Worm (Caenorhabditis elegans) whole organism, L1 larva: ENCODE data around the gene irk-1.

Experiments
- C34B4.2 ChIP-seq: sonication (generic microtip); optimal IDR thresholded peaks from 2 replicates; lab custom pipeline; 2017; ENCODE audit warnings: mild to moderate bottlenecking, missing genetic modification characterization, missing compliant biosample characterization
- alr-1 ChIP-seq: fragments of 200-800 bp; sonication (Bioruptor generic); optimal IDR thresholded peaks from 2 replicates; lab custom pipeline; 2018; ENCODE audit warnings: borderline replicate concordance, mild to moderate bottlenecking, missing genetic modification characterization, missing compliant biosample characterization
- aly-2 ChIP-seq: fragments of 150-350 bp; optimal IDR thresholded peaks from 2 replicates; lab custom pipeline; 2014; ENCODE audit warnings: missing biosample characterization, missing genetic modification characterization
- blmp-1 ChIP-seq: fragments of 150-350 bp; optimal IDR thresholded peaks from 2 replicates; lab custom pipeline; 2014; ENCODE audit warnings: missing biosample characterization, missing genetic modification characterization
- ceh-88 ChIP-seq: fragments of 200-800 bp; sonication (Bioruptor generic); IDR thresholded peaks from 2 replicates; pipeline ENCODE4 v1.3.6; 2022; ENCODE audit warnings: missing genetic modification characterization, missing compliant biosample characterization
- dsc-1 ChIP-seq: sonication (generic microtip); optimal IDR thresholded peaks from 2 replicates; lab custom pipeline; 2016; ENCODE audit warnings: mild to moderate bottlenecking, missing genetic modification characterization, missing compliant biosample characterization
- efl-1 ChIP-seq, 4 experiments: fragments of 150-350 bp; optimal IDR thresholded peaks in 3 of 4; peaks in 1 of 4; 1 replicate in 1 of 4; 2 replicates in 3 of 4; lab custom pipeline; 2014; ENCODE audit warnings: missing biosample characterization in 2 of 4, missing genetic modification characterization in 2 of 4, missing genetic modification reagents in 2 of 4
- egl-13 ChIP-seq: sonication (generic microtip); optimal IDR thresholded peaks from 2 replicates; lab custom pipeline; 2016; ENCODE audit warnings: missing genotype, missing genetic modification reagents, missing genetic modification characterization, missing compliant biosample characterization
- elt-2 ChIP-seq: sonication (generic microtip); optimal IDR thresholded peaks from 2 replicates; lab custom pipeline; 2016; ENCODE audit warnings: missing genetic modification characterization, mild to moderate bottlenecking, inconsistent platforms, missing compliant biosample characterization, missing genetic modification reagents
- elt-3 ChIP-seq, 6 experiments: fragments of 150-350 bp in 1 of 6; sonication (generic microtip); optimal IDR thresholded peaks; 2 replicates each; lab custom pipeline; 2017 to 2018; ENCODE audit warnings: missing biosample characterization in 6 of 6, missing genetic modification characterization in 6 of 6, inconsistent platforms in 1 of 6
- fkh-4 ChIP-seq: sonication (generic microtip); optimal IDR thresholded peaks from 2 replicates; lab custom pipeline; 2016; ENCODE audit warnings: missing compliant biosample characterization, missing genetic modification characterization, borderline replicate concordance
- fos-1 ChIP-seq: fragments of 150-350 bp; optimal IDR thresholded peaks from 2 replicates; lab custom pipeline; 2014; ENCODE audit warnings: missing biosample characterization, missing genetic modification characterization
- grh-1 ChIP-seq: fragments of 200-800 bp; sonication (Bioruptor generic); IDR thresholded peaks from 2 replicates; pipeline ENCODE4 v1.3.6; 2022; ENCODE audit warnings: missing genetic modification reagents, missing genetic modification characterization, missing compliant biosample characterization
- lin-14 ChIP-seq: fragments of 200-800 bp; sonication (Bioruptor generic); optimal IDR thresholded peaks from 2 replicates; lab custom pipeline; 2018; ENCODE audit warnings: mild to moderate bottlenecking, missing genetic modification characterization, moderate library complexity, missing compliant biosample characterization
- lin-15B ChIP-seq: fragments of 150-350 bp; sonication (generic microtip); optimal IDR thresholded peaks from 3 replicates; lab custom pipeline; 2014; ENCODE audit warnings: missing biosample characterization, missing genetic modification characterization
- lin-35 ChIP-seq, 2 experiments: fragments of 150-350 bp; optimal IDR thresholded peaks; 2 replicates each; lab custom pipeline; 2014; ENCODE audit warnings: missing biosample characterization in 2 of 2, missing genetic modification characterization in 2 of 2, missing genetic modification reagents in 2 of 2
- lsy-2 ChIP-seq, 2 experiments: fragments of 150-350 bp; optimal IDR thresholded peaks; 2 replicates each; lab custom pipeline; 2014; ENCODE audit warnings: missing biosample characterization in 2 of 2, missing genetic modification characterization in 2 of 2
- mep-1 ChIP-seq: fragments of 150-350 bp; optimal IDR thresholded peaks from 2 replicates; lab custom pipeline; 2014; ENCODE audit warnings: missing biosample characterization, missing genetic modification characterization
- nhr-19 ChIP-seq: fragments of 200-800 bp; sonication (Bioruptor generic); conservative IDR thresholded peaks from 2 replicates; pipeline ENCODE4 v1.3.6; 2022; ENCODE audit warnings: missing genetic modification characterization, missing compliant biosample characterization
- nhr-20 ChIP-seq: sonication (generic microtip); optimal IDR thresholded peaks from 2 replicates; lab custom pipeline; 2016; ENCODE audit warnings: mild to moderate bottlenecking, missing genetic modification characterization, missing compliant biosample characterization
- nhr-237 ChIP-seq: fragments of 150-350 bp; optimal IDR thresholded peaks from 2 replicates; lab custom pipeline; 2014; ENCODE audit warnings: missing biosample characterization, missing genetic modification characterization
- nhr-71 ChIP-seq: sonication (generic microtip); optimal IDR thresholded peaks from 2 replicates; lab custom pipeline; 2016; ENCODE audit warnings: mild to moderate bottlenecking, missing genetic modification characterization, moderate library complexity, missing compliant biosample characterization
- nhr-85 ChIP-seq: sonication (generic microtip); peaks from one replicate; lab custom pipeline; 2016; ENCODE audit warnings: missing genetic modification characterization, inconsistent platforms, missing compliant biosample characterization
- nhr-90 ChIP-seq: sonication (generic microtip); optimal IDR thresholded peaks from 2 replicates; lab custom pipeline; 2016; ENCODE audit warnings: mild to moderate bottlenecking, missing genetic modification characterization, missing compliant biosample characterization; ENCODE audit not compliant: poor library complexity
- pax-3 ChIP-seq: fragments of 200-800 bp; sonication (Bioruptor generic); optimal IDR thresholded peaks from 2 replicates; lab custom pipeline; 2018; ENCODE audit warnings: mild to moderate bottlenecking, missing genetic modification characterization, moderate library complexity, missing compliant biosample characterization
- snu-23 ChIP-seq: sonication (generic microtip); optimal IDR thresholded peaks from 2 replicates; lab custom pipeline; 2016; ENCODE audit warnings: missing genetic modification characterization, missing compliant biosample characterization
- tbx-2 ChIP-seq: sonication (generic microtip); optimal IDR thresholded peaks from 2 replicates; lab custom pipeline; 2016; ENCODE audit warnings: missing genetic modification characterization, missing compliant biosample characterization
- vab-15 ChIP-seq: sonication (generic microtip); optimal IDR thresholded peaks from 2 replicates; lab custom pipeline; 2017; ENCODE audit warnings: missing genotype, mild to moderate bottlenecking, missing genetic modification characterization, missing compliant biosample characterization
- xbp-1 ChIP-seq: sonication (generic microtip); optimal IDR thresholded peaks from 2 replicates; lab custom pipeline; 2016; ENCODE audit warnings: missing genetic modification characterization, missing compliant biosample characterization
- ztf-4 ChIP-seq: fragments of 150-350 bp; optimal IDR thresholded peaks from 2 replicates; lab custom pipeline; 2014; ENCODE audit warnings: missing biosample characterization, missing genetic modification characterization

The irk-1 gene

DNA sequence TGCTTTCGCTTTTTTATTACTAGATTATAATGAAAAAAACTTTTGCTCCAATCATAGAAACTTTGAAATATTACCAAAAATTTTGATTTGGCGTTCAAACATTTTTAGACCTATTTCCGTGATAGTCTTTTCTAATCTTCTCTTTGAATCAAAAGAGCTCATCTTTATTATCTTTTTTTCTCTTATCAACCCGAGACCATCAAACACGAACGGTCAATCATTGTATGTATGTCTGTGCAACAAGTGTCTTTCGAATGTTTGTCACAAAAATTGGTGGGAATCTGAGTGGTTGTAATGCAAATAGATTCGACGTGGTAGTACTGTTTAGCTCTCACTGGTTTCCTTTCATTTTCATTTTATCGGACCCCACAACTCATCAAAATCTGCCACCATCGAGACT, 21.9 kb upstream of the irk-1 start, which contains the start of gene M03A8.3:
TSS of gene M03A8.3 (plus strand) at position 278 of the 400 bp plus-strand sequence.
- no peak for TF ChIP-seq efl-1 (optimal IDR thresholded peaks at IDR 0.05; lab: Kevin White, UChicago)
- TF ChIP-seq efl-1 (GFP tag; optimal IDR thresholded peaks at IDR 0.05 in 1 of 2; lab: Kevin White, UChicago) = peak in 1 of 2 experiments; percentile 74
- no peak for TF ChIP-seq lin-15B (tag; lab: Kevin White, UChicago)
- TF ChIP-seq, all 84 proteins: peak for 1

DNA sequence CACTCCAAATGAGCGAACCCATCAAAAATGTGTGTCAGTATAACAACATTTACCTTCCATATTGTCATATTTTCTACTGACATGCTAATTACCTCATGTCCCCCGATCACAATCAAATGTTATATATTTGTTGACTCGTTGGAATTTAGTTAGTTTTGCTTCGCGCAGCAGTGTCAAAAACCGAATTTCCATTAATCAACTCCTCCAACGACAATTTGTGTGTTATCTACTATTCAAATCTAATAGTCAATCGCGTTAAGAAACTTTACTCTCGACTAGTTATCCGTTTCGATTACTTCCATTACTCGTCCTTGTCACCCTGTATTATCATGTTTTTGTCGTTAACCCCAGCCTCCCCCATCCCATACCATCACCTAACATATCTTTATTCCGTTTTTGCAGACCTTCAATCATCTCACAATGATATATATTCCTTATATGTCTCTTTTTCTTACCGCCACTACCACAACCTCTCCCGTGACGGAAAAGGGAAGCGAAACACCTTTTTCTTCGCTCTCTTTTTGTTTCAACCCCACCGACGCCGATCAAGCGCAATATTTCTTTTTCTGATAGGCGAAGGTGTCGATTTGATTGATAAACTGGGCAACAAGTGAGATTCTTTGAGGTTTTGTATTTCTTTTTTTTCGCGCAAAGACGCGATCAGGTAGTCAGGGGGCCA, 18.1 kb upstream of the irk-1 start:
- TF ChIP-seq nhr-90 (tag; lab: Kevin White, UChicago) (peak; percentile 21), blmp-1 (tag; lab: Kevin White, UChicago) (peak; percentile 81), grh-1 (GFP tag; lab: Robert Waterston, UW) (no peak), C34B4.2 (tag; lab: Kevin White, UChicago) (no peak), lin-14 (peak; percentile 52), nhr-85 (tag; lab: Kevin White, UChicago) (peak; percentile 88), nhr-20 (tag; lab: Kevin White, UChicago) (peak; percentile 35), xbp-1 (tag; lab: Kevin White, UChicago) (no peak), nhr-71 (tag; lab: Kevin White, UChicago) (peak; percentile 13), tbx-2 (tag; lab: Kevin White, UChicago) (peak; percentile 57), mep-1 (tag; lab: Kevin White, UChicago) (peak; percentile 15), pax-3 (no peak), ztf-4 (no peak), elt-3 (tag; optimal IDR thresholded peaks at IDR 0.05; lab: Kevin White, UChicago) (peak in 1 of 6 experiments; percentile 50), snu-23 (GFP tag; lab: Kevin White, UChicago) (peak; percentile 7)

DNA sequence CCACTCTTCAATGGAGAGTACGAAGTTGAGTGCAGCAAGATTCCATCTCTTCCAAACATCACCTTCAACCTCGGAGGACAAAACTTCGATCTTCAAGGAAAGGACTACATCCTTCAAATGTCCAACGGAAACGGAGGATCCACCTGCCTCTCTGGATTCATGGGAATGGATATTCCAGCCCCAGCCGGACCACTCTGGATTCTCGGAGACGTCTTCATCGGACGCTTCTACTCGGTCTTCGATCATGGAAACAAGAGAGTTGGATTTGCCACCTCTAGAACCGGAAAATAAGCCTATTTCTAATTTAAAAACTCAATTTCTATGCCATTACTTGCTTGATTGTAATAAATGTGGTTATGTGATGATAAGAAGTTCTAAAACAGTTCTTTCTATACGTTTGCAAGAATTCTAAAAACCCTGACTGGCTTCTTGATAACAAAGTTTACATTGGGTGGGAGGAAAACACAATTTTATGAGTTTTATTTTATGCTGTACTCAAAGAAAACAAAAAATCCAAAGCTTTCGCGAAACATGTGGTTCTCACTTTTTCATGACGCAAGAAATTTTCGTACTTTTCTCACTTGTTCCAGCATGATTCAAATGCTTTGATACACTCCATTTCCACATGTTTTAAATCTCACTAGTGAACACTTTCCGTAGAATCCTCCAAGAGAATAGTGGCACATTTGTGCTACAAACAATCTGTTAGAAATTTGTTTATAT, 14.5 kb upstream of the irk-1 start:
- TF ChIP-seq nhr-71 (tag; lab: Kevin White, UChicago) = peak; percentile 27
- peak; percentile 88 for TF ChIP-seq dsc-1 (tag; lab: Kevin White, UChicago)
- TF ChIP-seq alr-1 (tag; lab: Kevin White, UChicago) = no peak
- TF ChIP-seq aly-2 (tag; lab: Kevin White, UChicago) = peak; percentile 49
- TF ChIP-seq egl-13 (tag; lab: Kevin White, UChicago) = no peak
- TF ChIP-seq lin-35 (GFP tag; optimal IDR thresholded peaks at IDR 0.05; lab: Kevin White, UChicago) = peak in 1 of 2 experiments; percentile 38
- TF ChIP-seq mep-1 (tag; lab: Kevin White, UChicago) = no peak
- no peak for TF ChIP-seq fos-1 (tag; lab: Kevin White, UChicago)
- TF ChIP-seq fkh-4 (tag; lab: Kevin White, UChicago) = peak; percentile 30
- peak; percentile 70 for TF ChIP-seq elt-2 (tag; lab: Kevin White, UChicago)
- peak in 1 of 2 experiments; percentile 6 for TF ChIP-seq lsy-2 (tag; optimal IDR thresholded peaks at IDR 0.05; lab: Kevin White, UChicago)
- TF ChIP-seq snu-23 (GFP tag; lab: Kevin White, UChicago) = no peak

DNA sequence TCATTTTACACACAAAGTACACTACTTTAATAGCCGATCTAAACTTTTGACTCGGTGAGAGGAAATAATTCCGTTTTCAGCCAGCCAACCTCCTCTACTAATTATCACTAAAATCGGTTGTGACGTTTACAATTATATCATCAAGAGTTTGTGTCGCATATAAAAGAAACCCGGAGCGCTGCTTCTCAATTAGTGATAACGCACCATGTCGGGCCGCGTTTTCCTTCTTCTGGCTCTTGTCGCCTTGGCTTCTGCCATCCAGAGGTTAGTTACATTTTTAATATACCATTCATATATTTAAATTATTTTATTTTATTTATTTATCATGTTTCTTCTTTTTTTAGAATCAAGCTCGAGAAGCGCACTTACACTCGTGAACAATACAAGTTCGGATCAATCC, 13.1 kb upstream of the irk-1 start, which contains the start of gene asp-3:
TSS of gene asp-3 (plus strand) at position 79 of the 400 bp plus-strand sequence.
- peak in 1 of 2 experiments; percentile 21 for TF ChIP-seq lin-35 (GFP tag; optimal IDR thresholded peaks at IDR 0.05; lab: Kevin White, UChicago)
- no peak for TF ChIP-seq nhr-19 (GFP tag; lab: Robert Waterston, UW)
- TF ChIP-seq vab-15 (tag; lab: Kevin White, UChicago) = no peak
- TF ChIP-seq elt-2 (tag; lab: Kevin White, UChicago) = peak; percentile 39

DNA sequence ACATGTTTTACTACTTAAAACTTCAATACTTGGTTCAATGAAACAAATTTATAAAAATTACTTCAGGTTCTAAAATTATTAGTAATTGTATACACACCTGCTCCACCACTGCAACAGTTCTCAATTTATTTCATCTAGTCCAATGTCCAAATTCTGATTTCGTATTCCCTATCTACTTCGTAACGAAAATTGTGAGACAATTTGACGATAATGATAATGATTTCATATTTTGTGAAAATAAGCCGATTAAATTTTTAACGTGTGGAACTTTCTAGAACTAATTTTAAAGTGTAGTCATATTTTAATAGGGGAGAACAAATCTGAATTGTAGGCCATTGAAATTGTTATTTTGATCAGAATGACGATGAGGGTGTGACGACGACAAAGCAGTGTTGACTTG, 12.5 kb upstream of the irk-1 start:
- TF ChIP-seq efl-1 (optimal IDR thresholded peaks at IDR 0.05; lab: Kevin White, UChicago) (no peak), efl-1 (GFP tag; optimal IDR thresholded peaks at IDR 0.05 in 1 of 2; lab: Kevin White, UChicago) (peak in 1 of 2 experiments; percentile 89), ceh-88 (GFP tag; lab: Robert Waterston, UW) (no peak), nhr-237 (tag; lab: Kevin White, UChicago) (no peak), lsy-2 (tag; optimal IDR thresholded peaks at IDR 0.05; lab: Kevin White, UChicago) (no peak)
